In the genomic region with DNA sequence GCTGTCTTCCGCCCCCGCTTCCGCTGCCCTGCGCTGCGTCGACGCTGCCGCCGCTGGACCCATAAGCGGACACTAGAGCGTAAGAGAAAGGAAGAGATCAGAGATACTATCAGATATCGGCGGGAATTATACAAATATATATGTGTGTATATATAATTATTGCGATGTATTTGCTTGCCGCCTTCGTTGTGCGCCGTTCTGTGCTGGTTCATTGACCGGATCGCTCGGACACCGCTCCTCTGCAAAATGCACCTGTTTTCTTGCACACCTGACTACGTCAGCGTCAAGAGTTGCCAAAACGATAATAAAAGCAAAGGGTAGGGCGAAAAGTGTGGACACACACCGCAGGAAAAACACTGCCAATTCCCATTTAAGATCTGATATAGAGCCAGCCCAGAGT, we compare ENCODE assay signal across 3 fruit fly cellular contexts.
TF ChIP-seq lines count a peak whose summit lies in the region.

No protein-coding gene starts in this region.

- no peak for TF ChIP-seq CTCF in whole organism, embryonic (GFP tag; optimal IDR thresholded peaks at IDR 0.05; lab: Kevin White, UChicago)

TF ChIP-seq in whole organism, embryonic, 481 proteins besides CTCF, POLR2A, EP300 and RAD21:
- TF ChIP-seq ranshi (GFP tag; IDR thresholded peaks at IDR 0.05; lab: Robert Waterston, UW) (no peak), CG6854 (GFP tag; optimal IDR thresholded peaks at IDR 0.05; lab: Kevin White, UChicago) (no peak), sens (GFP tag; lab: Kevin White, UChicago) (peak; percentile 35)

TF ChIP-seq in whole organism, prepupa, 60 proteins besides CTCF, POLR2A, EP300 and RAD21:
- TF ChIP-seq Eip93F (GFP tag; optimal IDR thresholded peaks at IDR 0.05; lab: Kevin White, UChicago): peak; percentile 16
- TF ChIP-seq svp (GFP tag; lab: Kevin White, UChicago): peak; percentile 71
- TF ChIP-seq OdsH (GFP tag; optimal IDR thresholded peaks at IDR 0.05; lab: Kevin White, UChicago): no peak
- no peak for TF ChIP-seq CG10669 (GFP tag; optimal IDR thresholded peaks at IDR 0.05; lab: Kevin White, UChicago)
- TF ChIP-seq pdm3 (GFP tag; optimal IDR thresholded peaks at IDR 0.05; lab: Kevin White, UChicago): no peak
- TF ChIP-seq Sox102F (GFP tag; optimal IDR thresholded peaks at IDR 0.05; lab: Kevin White, UChicago): no peak
- TF ChIP-seq fd59A (GFP tag; optimal IDR thresholded peaks at IDR 0.05; lab: Kevin White, UChicago): no peak
- TF ChIP-seq topi (GFP tag; optimal IDR thresholded peaks at IDR 0.05; lab: Kevin White, UChicago): peak; percentile 6
- TF ChIP-seq Ets21C (GFP tag; optimal IDR thresholded peaks at IDR 0.05; lab: Kevin White, UChicago): peak; percentile 18
TF ChIP-seq in whole organism, prepupa: peak in this region for 4.

TF ChIP-seq in whole organism, pupa, 21 proteins besides CTCF, POLR2A, EP300 and RAD21:
- TF ChIP-seq EcR (GFP tag; optimal IDR thresholded peaks at IDR 0.05; lab: Kevin White, UChicago) (peak; percentile 73), CG15710 (tag; optimal IDR thresholded peaks at IDR 0.05; lab: Kevin White, UChicago) (no peak)
